Worm (Caenorhabditis elegans) whole organism, L4 larva: Measurements from ENCODE around the gene pitr-5.

Experiments
- F49E8.2 ChIP-seq: sonication (generic microtip); optimal IDR thresholded peaks from 2 replicates; lab custom pipeline; 2016; ENCODE audit warnings: missing compliant biosample characterization, mild to moderate bottlenecking, missing genetic modification characterization, borderline replicate concordance
- Y75B8A.6 ChIP-seq: fragments of 200-800 bp; sonication (Bioruptor generic); IDR thresholded peaks from 2 replicates; pipeline ENCODE4 v1.3.6; 2022; ENCODE audit warnings: missing genetic modification reagents, missing genetic modification characterization, missing compliant biosample characterization
- aly-2 ChIP-seq: sonication (generic microtip); optimal IDR thresholded peaks from 2 replicates; lab custom pipeline; 2018; ENCODE audit warnings: missing biosample characterization, missing genetic modification characterization
- ama-1 ChIP-seq: fragments of 150-350 bp; optimal IDR thresholded peaks from 2 replicates; lab custom pipeline; 2014; ENCODE audit warnings: inconsistent platforms, mixed read lengths
- ceh-20 ChIP-seq: fragments of 200-800 bp; sonication (Bioruptor generic); IDR thresholded peaks from 2 replicates; pipeline ENCODE4 v1.3.6; 2022; ENCODE audit warnings: missing genetic modification reagents, missing genetic modification characterization, missing compliant biosample characterization
- ceh-32 ChIP-seq: sonication (generic microtip); optimal IDR thresholded peaks from 2 replicates; lab custom pipeline; 2016; ENCODE audit warnings: mild to moderate bottlenecking, missing genetic modification characterization, missing compliant biosample characterization; ENCODE audit not compliant: poor library complexity
- ceh-82 ChIP-seq: sonication (generic microtip); optimal IDR thresholded peaks from 2 replicates; lab custom pipeline; 2017; ENCODE audit warnings: missing biosample characterization, missing genetic modification characterization
- daf-12 ChIP-seq: fragments of 150-350 bp; optimal IDR thresholded peaks from 2 replicates; lab custom pipeline; 2014; ENCODE audit warnings: missing biosample characterization, missing genetic modification reagents, missing genetic modification characterization
- daf-19 ChIP-seq: fragments of 200-800 bp; sonication (Bioruptor generic); conservative IDR thresholded peaks from 2 replicates; pipeline ENCODE4 v1.3.6; 2022; ENCODE audit warnings: missing genetic modification characterization, missing compliant biosample characterization
- daf-8 ChIP-seq: fragments of 200-800 bp; sonication (Bioruptor generic); IDR thresholded peaks from 2 replicates; pipeline ENCODE4 v1.3.6; 2022; ENCODE audit warnings: missing genetic modification characterization, missing compliant biosample characterization
- dmd-6 ChIP-seq: fragments of 200-800 bp; sonication (Bioruptor generic); IDR thresholded peaks from 2 replicates; pipeline ENCODE4 v1.3.6; 2022; ENCODE audit warnings: missing genetic modification reagents, missing genetic modification characterization, missing compliant biosample characterization
- dmd-8 ChIP-seq: fragments of 200-800 bp; sonication (Bioruptor generic); IDR thresholded peaks from 2 replicates; pipeline ENCODE4 v1.3.6; 2022; ENCODE audit warnings: missing genetic modification characterization, missing compliant biosample characterization
- dpl-1 ChIP-seq: fragments of 150-350 bp; optimal IDR thresholded peaks from 2 replicates; lab custom pipeline; 2014; ENCODE audit warnings: missing biosample characterization, missing genetic modification reagents, missing genetic modification characterization
- duxl-1 ChIP-seq: sonication (generic microtip); optimal IDR thresholded peaks from 2 replicates; lab custom pipeline; 2016; ENCODE audit warnings: mild to moderate bottlenecking, missing genetic modification characterization, moderate library complexity, missing compliant biosample characterization; ENCODE audit not compliant: poor library complexity
- gei-8 ChIP-seq: fragments of 200-800 bp; sonication (Bioruptor generic); optimal IDR thresholded peaks from 2 replicates; lab custom pipeline; 2018; ENCODE audit warnings: mild to moderate bottlenecking, missing genetic modification characterization, missing compliant biosample characterization
- hif-1 ChIP-seq, 2 experiments: sonication (generic microtip); optimal IDR thresholded peaks; 2 replicates each; lab custom pipeline; 2016 to 2017; ENCODE audit warnings: missing compliant biosample characterization in 2 of 2, missing genetic modification characterization in 2 of 2, missing genetic modification reagents in 2 of 2, missing genotype in 2 of 2, mild to moderate bottlenecking in 1 of 2
- jun-1 ChIP-seq: fragments of 150-350 bp; optimal IDR thresholded peaks from 2 replicates; lab custom pipeline; 2014; ENCODE audit warnings: missing biosample characterization, missing genetic modification reagents, missing genetic modification characterization
- lim-7 ChIP-seq: fragments of 200-800 bp; sonication (Bioruptor generic); IDR thresholded peaks from 2 replicates; pipeline ENCODE4 v1.3.6; 2022; ENCODE audit warnings: missing genetic modification characterization, missing compliant biosample characterization
- lin-1 ChIP-seq: fragments of 200-800 bp; sonication (Bioruptor generic); IDR thresholded peaks from 2 replicates; pipeline ENCODE4 v1.3.6; 2022; ENCODE audit warnings: missing genetic modification reagents, missing genetic modification characterization, missing compliant biosample characterization
- madf-9 ChIP-seq: fragments of 200-800 bp; sonication (Bioruptor generic); conservative IDR thresholded peaks from 2 replicates; pipeline ENCODE4 v1.3.6; 2022; ENCODE audit warnings: missing genetic modification reagents, missing genetic modification characterization, missing compliant biosample characterization
- mdl-1 ChIP-seq, 2 experiments: fragments of 150-350 bp in 1 of 2; sonication (generic microtip) in 1 of 2; optimal IDR thresholded peaks; 2 replicates each; lab custom pipeline; 2014 to 2017; ENCODE audit warnings: missing biosample characterization in 2 of 2, missing genetic modification characterization in 2 of 2
- mdt-29 ChIP-seq: fragments of 200-800 bp; sonication (Bioruptor generic); IDR thresholded peaks from 2 replicates; pipeline ENCODE4 v1.3.6; 2022; ENCODE audit warnings: missing genetic modification reagents, missing genetic modification characterization, missing compliant biosample characterization
- mep-1 ChIP-seq: fragments of 150-350 bp; sonication (generic microtip); optimal IDR thresholded peaks from 3 replicates; lab custom pipeline; 2014; ENCODE audit warnings: missing biosample characterization, missing genetic modification characterization
- mes-2 ChIP-seq: sonication (generic microtip); optimal IDR thresholded peaks from 2 replicates; lab custom pipeline; 2016; ENCODE audit warnings: missing genotype, mild to moderate bottlenecking, missing genetic modification characterization, missing compliant biosample characterization; ENCODE audit not compliant: poor library complexity, severe bottlenecking
- mxl-2 ChIP-seq: fragments of 200-800 bp; sonication (Bioruptor generic); conservative IDR thresholded peaks from 2 replicates; pipeline ENCODE4 v1.3.6; 2022; ENCODE audit warnings: missing genetic modification reagents, missing genetic modification characterization, missing compliant biosample characterization
- nhr-111 ChIP-seq: fragments of 200-800 bp; sonication (Bioruptor generic); optimal IDR thresholded peaks from 2 replicates; lab custom pipeline; 2018; ENCODE audit warnings: mild to moderate bottlenecking, missing genetic modification characterization, missing compliant biosample characterization
- nhr-237 ChIP-seq: sonication (generic microtip); optimal IDR thresholded peaks from 2 replicates; lab custom pipeline; 2017; ENCODE audit warnings: missing biosample characterization, missing genetic modification characterization
- nhr-41 ChIP-seq: fragments of 200-800 bp; sonication (Bioruptor generic); IDR thresholded peaks from 2 replicates; pipeline ENCODE4 v1.3.6; 2022; ENCODE audit warnings: missing genetic modification reagents, missing genetic modification characterization, missing compliant biosample characterization
- nhr-42 ChIP-seq: fragments of 200-800 bp; sonication (Bioruptor generic); IDR thresholded peaks from 2 replicates; pipeline ENCODE4 v1.3.6; 2022; ENCODE audit warnings: missing genetic modification characterization, missing compliant biosample characterization
- pqm-1 ChIP-seq: sonication (generic microtip); optimal IDR thresholded peaks from 2 replicates; lab custom pipeline; 2017; ENCODE audit warnings: missing biosample characterization, missing genetic modification characterization
- set-16 ChIP-seq: fragments of 200-800 bp; sonication (Bioruptor generic); IDR thresholded peaks from 2 replicates; pipeline ENCODE4 v1.3.6; 2022; ENCODE audit warnings: missing genetic modification reagents, missing genetic modification characterization, missing compliant biosample characterization
- snpc-4 ChIP-seq: fragments of 150-350 bp; optimal IDR thresholded peaks from 2 replicates; lab custom pipeline; 2014; ENCODE audit warnings: missing biosample characterization, missing genetic modification characterization
- unc-39 ChIP-seq: sonication (generic microtip); optimal IDR thresholded peaks from 2 replicates; lab custom pipeline; 2017; ENCODE audit warnings: missing biosample characterization, missing genetic modification characterization
- unc-62 ChIP-seq, 3 experiments: fragments of 150-350 bp in 1 of 3; sonication (generic microtip); optimal IDR thresholded peaks in 2 of 3; peaks in 1 of 3; 1 replicate in 1 of 3; 2 replicates in 2 of 3; lab custom pipeline; 2014 to 2017; ENCODE audit warnings: missing biosample characterization in 3 of 3, missing genetic modification characterization in 3 of 3, missing genetic modification reagents in 3 of 3, missing genotype in 1 of 3
- vab-7 ChIP-seq: fragments of 200-800 bp; sonication (Bioruptor generic); IDR thresholded peaks from 2 replicates; pipeline ENCODE4 v1.3.6; 2022; ENCODE audit warnings: missing genetic modification reagents, missing genetic modification characterization, missing compliant biosample characterization
- zag-1 ChIP-seq: fragments of 150-350 bp; optimal IDR thresholded peaks from 2 replicates; lab custom pipeline; 2014; ENCODE audit warnings: missing biosample characterization, missing genetic modification characterization
- zfp-2 ChIP-seq: sonication (generic microtip); optimal IDR thresholded peaks from 2 replicates; lab custom pipeline; 2016; ENCODE audit warnings: mild to moderate bottlenecking, missing genetic modification characterization, missing compliant biosample characterization
- zip-2 ChIP-seq: fragments of 150-350 bp; optimal IDR thresholded peaks from 2 replicates; lab custom pipeline; 2014; ENCODE audit warnings: missing biosample characterization, missing genetic modification characterization
- ztf-11 ChIP-seq: fragments of 150-350 bp; optimal IDR thresholded peaks from 2 replicates; lab custom pipeline; 2014; ENCODE audit warnings: missing biosample characterization, missing genetic modification characterization

The pitr-5 gene

ce11 chrV:7196498-7196966 is 11.9 kb downstream of the pitr-5 start, which contains the start of gene F09G2.2 (continued):
- TF ChIP-seq zfp-2 (tag; lab: Kevin White, UChicago) (peak; percentile 98), zip-2 (tag; lab: Kevin White, UChicago) (peak; percentile 49), daf-12 (tag; lab: Kevin White, UChicago) (no peak), unc-62 (GFP tag; optimal IDR thresholded peaks at IDR 0.05 in 1 of 2; lab: Kevin White, UChicago) (peak in 1 of 2 experiments; percentile 98), unc-62 (tag; optimal IDR thresholded peaks at IDR 0.05; lab: Kevin White, UChicago) (no peak), ceh-82 (tag; lab: Kevin White, UChicago) (no peak), nhr-42 (GFP tag; lab: Robert Waterston, UW) (peak; percentile 72; the same call in 1 of the 2 replicates), hif-1 (tag; optimal IDR thresholded peaks at IDR 0.05; lab: Kevin White, UChicago) (peak in 1 of 2 experiments; percentile 78), Y75B8A.6 (GFP tag; lab: Robert Waterston, UW) (no peak), ceh-20 (peak; percentile 88), dpl-1 (GFP tag; lab: Kevin White, UChicago) (peak; percentile 94), mdl-1 (tag; optimal IDR thresholded peaks at IDR 0.05; lab: Kevin White, UChicago) (peak in 1 of 2 experiments; percentile 65), zag-1 (tag; lab: Kevin White, UChicago) (no peak), snpc-4 (peak; percentile 24), mep-1 (tag; lab: Kevin White, UChicago) (peak; percentile 90), ceh-32 (tag; lab: Kevin White, UChicago) (no peak), ztf-11 (tag; lab: Kevin White, UChicago) (no peak), unc-39 (tag; lab: Kevin White, UChicago) (no peak), mdt-29 (0 out of 2 replicates have a peak, but pooled peaks have one; percentile 30), ama-1 (lab: Kevin White, UChicago) (peak; percentile 61), F49E8.2 (tag; lab: Kevin White, UChicago) (no peak), daf-19 (GFP tag; lab: Robert Waterston, UW) (no peak), aly-2 (tag; lab: Kevin White, UChicago) (no peak), madf-9 (GFP tag; lab: Robert Waterston, UW) (peak; percentile 73), mes-2 (tag; lab: Kevin White, UChicago) (peak; percentile 91), daf-8 (GFP tag; lab: Robert Waterston, UW) (no peak), nhr-111 (GFP tag; lab: Kevin White, UChicago) (no peak), jun-1 (peak; percentile 76), dmd-8 (GFP tag; lab: Robert Waterston, UW) (no peak), gei-8 (GFP tag; lab: Kevin White, UChicago) (no peak), mxl-2 (0 out of 2 replicates have a peak, but pooled peaks have one; percentile 36), pqm-1 (tag; lab: Kevin White, UChicago) (no peak), set-16 (GFP tag; lab: Robert Waterston, UW) (peak; percentile 61), nhr-41 (GFP tag; lab: Robert Waterston, UW) (no peak), nhr-237 (tag; lab: Kevin White, UChicago) (no peak), vab-7 (GFP tag; lab: Robert Waterston, UW) (0 out of 2 replicates have a peak, but pooled peaks have one; percentile 14)
- TF ChIP-seq, all 104 proteins: peak for 59

- TF ChIP-seq duxl-1 (tag; lab: Kevin White, UChicago) (no peak), lin-1 (GFP tag; lab: Robert Waterston, UW) (no peak), dmd-6 (GFP tag; lab: Robert Waterston, UW) (no peak), lim-7 (GFP tag; lab: Robert Waterston, UW) (0 out of 2 replicates have a peak, but pooled peaks have one; percentile 49), daf-8 (GFP tag; lab: Robert Waterston, UW) (no peak), nhr-42 (GFP tag; lab: Robert Waterston, UW) (0 out of 2 replicates have a peak, but pooled peaks have one; percentile 20), snpc-4 (no peak), nhr-237 (tag; lab: Kevin White, UChicago) (no peak), mdl-1 (tag; optimal IDR thresholded peaks at IDR 0.05; lab: Kevin White, UChicago) (no peak), mep-1 (tag; lab: Kevin White, UChicago) (no peak)
- TF ChIP-seq, all 104 proteins: peak for 2
These were observed 12.4 kb downstream of the pitr-5 start for ce11 chrV:7197036-7197435.
